Fruit fly (Drosophila melanogaster) whole organism, embryonic: ENCODE data around the gene CG46317.
A peak's percentile ranks its signal among the peaks of the same experiment; 100 is the strongest.

ENCODE experiments used
- B-H1 ChIP-seq: fragments of 200-800 bp; sonication (Bioruptor generic); IDR thresholded peaks from 3 replicates; pipeline ENCODE4 v1.3.6; 2022; ENCODE audit warnings: missing biosample characterization, missing genetic modification characterization
- Bteb2 ChIP-seq: fragments of 200-800 bp; sonication (Bioruptor generic); optimal IDR thresholded peaks from 2 replicates; lab custom pipeline; 2016; ENCODE audit warnings: missing biosample characterization, missing genetic modification characterization
- CG12942 ChIP-seq: fragments of 200-800 bp; sonication (Bioruptor generic); optimal IDR thresholded peaks from 3 replicates; lab custom pipeline; 2016; ENCODE audit warnings: missing biosample characterization, missing genetic modification characterization
- CG13624 ChIP-seq: fragments of 200-800 bp; sonication (Bioruptor generic); optimal IDR thresholded peaks from 2 replicates; lab custom pipeline; 2016; ENCODE audit warnings: missing biosample characterization, missing genetic modification characterization
- CG13894 ChIP-seq: fragments of 200-800 bp; sonication (Bioruptor generic); optimal IDR thresholded peaks from 3 replicates; lab custom pipeline; 2018; ENCODE audit warnings: missing biosample characterization, mild to moderate bottlenecking, missing genetic modification characterization, moderate library complexity
- CG14667 ChIP-seq: fragments of 200-800 bp; sonication (Bioruptor generic); IDR thresholded peaks from 2 replicates; pipeline ENCODE4 v1.3.6; 2022; ENCODE audit warnings: missing biosample characterization, missing genetic modification characterization
- CG15269 ChIP-seq: fragments of 200-800 bp; sonication (Bioruptor generic); optimal IDR thresholded peaks from 2 replicates; lab custom pipeline; 2018; ENCODE audit warnings: missing biosample characterization, mild to moderate bottlenecking, missing genetic modification characterization, moderate library complexity
- CG1647 ChIP-seq: fragments of 200-800 bp; sonication (Bioruptor generic); optimal IDR thresholded peaks from 3 replicates; lab custom pipeline; 2016; ENCODE audit warnings: missing biosample characterization, missing genetic modification characterization
- CG2875 ChIP-seq: fragments of 200-800 bp; sonication (Bioruptor generic); optimal IDR thresholded peaks from 2 replicates; lab custom pipeline; 2017; ENCODE audit warnings: missing biosample characterization, mild to moderate bottlenecking, missing genetic modification characterization, missing genetic modification reagents
- CG2889 ChIP-seq: fragments of 200-800 bp; sonication (Bioruptor generic); IDR thresholded peaks from 3 replicates; pipeline ENCODE4 v1.3.6; 2022; ENCODE audit warnings: missing biosample characterization, missing genetic modification characterization
- CG31441 ChIP-seq: fragments of 200-800 bp; sonication (Bioruptor generic); IDR thresholded peaks from 2 replicates; pipeline ENCODE4 v1.3.6; 2022; ENCODE audit warnings: missing biosample characterization, missing genetic modification characterization
- CG8089 ChIP-seq: fragments of 200-800 bp; sonication (Bioruptor generic); optimal IDR thresholded peaks from 3 replicates; lab custom pipeline; 2016; ENCODE audit warnings: missing biosample characterization, missing genetic modification characterization
- CoRest ChIP-seq: fragments of 200-800 bp; sonication (Bioruptor generic); optimal IDR thresholded peaks from 3 replicates; lab custom pipeline; 2018; ENCODE audit warnings: missing biosample characterization, mild to moderate bottlenecking, missing genetic modification characterization, moderate library complexity
- Dbx ChIP-seq: fragments of 200-800 bp; sonication (Bioruptor generic); IDR thresholded peaks from 3 replicates; pipeline ENCODE4 v1.3.6; 2022; ENCODE audit warnings: missing biosample characterization, missing genetic modification characterization
- Dfd ChIP-seq, 2 experiments: fragments of >200 bp; optimal IDR thresholded peaks; 2 replicates each; lab custom pipeline; 2017; ENCODE audit warnings: missing biosample characterization in 2 of 2, missing genetic modification characterization in 2 of 2
- Dip3 ChIP-seq: fragments of 200-800 bp; sonication (Bioruptor generic); optimal IDR thresholded peaks from 3 replicates; lab custom pipeline; 2016; ENCODE audit warnings: missing biosample characterization, missing genetic modification characterization
- Doc2 ChIP-seq: fragments of 200-800 bp; sonication (Bioruptor generic); IDR thresholded peaks from 2 replicates; pipeline ENCODE4 v1.3.6; 2022; ENCODE audit warnings: missing biosample characterization, missing genetic modification characterization
- E2f2 ChIP-seq: fragments of 200-800 bp; sonication (Bioruptor generic); IDR thresholded peaks from 2 replicates; pipeline ENCODE4 v1.3.6; 2022; ENCODE audit warnings: missing biosample characterization, missing genetic modification characterization
- Ets65A ChIP-seq: fragments of 200-800 bp; sonication (Bioruptor generic); peaks from one replicate; lab custom pipeline; 2016; ENCODE audit warnings: missing biosample characterization, missing genetic modification characterization
- Gsc ChIP-seq: fragments of 200-800 bp; sonication (Bioruptor generic); IDR thresholded peaks from 2 replicates; pipeline ENCODE4 v1.3.6; 2022; ENCODE audit warnings: missing biosample characterization, missing genetic modification characterization
- HLH54F ChIP-seq: fragments of 200-800 bp; sonication (Bioruptor generic); optimal IDR thresholded peaks from 3 replicates; lab custom pipeline; 2016; ENCODE audit warnings: missing biosample characterization, missing genetic modification characterization
- Hey ChIP-seq: fragments of 200-800 bp; sonication (Bioruptor generic); optimal IDR thresholded peaks from 3 replicates; lab custom pipeline; 2018; ENCODE audit warnings: missing biosample characterization, mild to moderate bottlenecking, missing genetic modification characterization
- HmgZ ChIP-seq: fragments of 200-800 bp; sonication (Bioruptor generic); optimal IDR thresholded peaks from 2 replicates; lab custom pipeline; 2018; ENCODE audit warnings: missing biosample characterization, mild to moderate bottlenecking, missing genetic modification characterization
- Lpt ChIP-seq: fragments of >200 bp; optimal IDR thresholded peaks from 2 replicates; lab custom pipeline; 2018; ENCODE audit warnings: missing biosample characterization, missing genetic modification characterization
- MBD-R2 ChIP-seq: fragments of 200-800 bp; sonication (Bioruptor generic); IDR thresholded peaks from 2 replicates; pipeline ENCODE4 v1.3.6; 2022; ENCODE audit warnings: missing biosample characterization, missing genetic modification characterization
- Mad ChIP-seq: fragments of 200-800 bp; sonication (Bioruptor generic); optimal IDR thresholded peaks from 2 replicates; lab custom pipeline; 2016; ENCODE audit warnings: missing biosample characterization, missing genetic modification characterization
- Meics ChIP-seq: fragments of 200-800 bp; sonication (Bioruptor generic); optimal IDR thresholded peaks from 2 replicates; lab custom pipeline; 2017; ENCODE audit warnings: missing biosample characterization, mild to moderate bottlenecking, missing genetic modification characterization
- PHDP ChIP-seq: fragments of 200-800 bp; sonication (Bioruptor generic); optimal IDR thresholded peaks from 3 replicates; lab custom pipeline; 2018; ENCODE audit warnings: missing biosample characterization, mild to moderate bottlenecking, missing genetic modification characterization, moderate library complexity
- Sin3A ChIP-seq: fragments of >200 bp; optimal IDR thresholded peaks from 2 replicates; lab custom pipeline; 2018
- Sox102F ChIP-seq: fragments of 200-800 bp; sonication (Bioruptor generic); optimal IDR thresholded peaks from 2 replicates; lab custom pipeline; 2018; ENCODE audit warnings: missing biosample characterization, mild to moderate bottlenecking, missing genetic modification characterization, moderate library complexity
- cato ChIP-seq: fragments of 200-800 bp; sonication (Bioruptor generic); optimal IDR thresholded peaks from 2 replicates; lab custom pipeline; 2016; ENCODE audit warnings: missing biosample characterization, missing genetic modification characterization, borderline replicate concordance
- caup ChIP-seq: fragments of 200-800 bp; sonication (Bioruptor generic); optimal IDR thresholded peaks from 3 replicates; lab custom pipeline; 2017; ENCODE audit warnings: missing biosample characterization, mild to moderate bottlenecking, missing genetic modification characterization, moderate library complexity; ENCODE audit not compliant: severe bottlenecking
- cg ChIP-seq: fragments of 200-800 bp; sonication (Bioruptor generic); optimal IDR thresholded peaks from 3 replicates; lab custom pipeline; 2019; ENCODE audit warnings: missing biosample characterization, mild to moderate bottlenecking, missing genetic modification characterization, moderate library complexity
- crol ChIP-seq: fragments of 200-800 bp; sonication (Bioruptor generic); IDR thresholded peaks from 2 replicates; pipeline ENCODE4 v1.3.6; 2022; ENCODE audit warnings: missing biosample characterization, missing genetic modification characterization
- danr ChIP-seq: fragments of 200-800 bp; sonication (Bioruptor generic); IDR thresholded peaks from 2 replicates; pipeline ENCODE4 v1.3.6; 2022; ENCODE audit warnings: missing biosample characterization, missing genetic modification characterization
- dm ChIP-seq: fragments of 200-800 bp; sonication (Bioruptor generic); optimal IDR thresholded peaks from 3 replicates; lab custom pipeline; 2016; ENCODE audit warnings: missing biosample characterization, missing genetic modification characterization
- dysf ChIP-seq: fragments of 200-800 bp; sonication (Bioruptor generic); IDR thresholded peaks from 3 replicates; pipeline ENCODE4 v1.3.6; 2022; ENCODE audit warnings: missing biosample characterization, missing genetic modification characterization
- en ChIP-seq: fragments of 200-800 bp; sonication (Bioruptor generic); optimal IDR thresholded peaks from 2 replicates; lab custom pipeline; 2016; ENCODE audit warnings: missing biosample characterization, missing genetic modification characterization
- ewg ChIP-seq: fragments of 200-800 bp; sonication (Bioruptor generic); optimal IDR thresholded peaks from 3 replicates; lab custom pipeline; 2017; ENCODE audit warnings: mild to moderate bottlenecking, missing biosample characterization, missing genetic modification reagents, missing genetic modification characterization
- ftz-f1 ChIP-seq: fragments of 200-800 bp; sonication (Bioruptor generic); optimal IDR thresholded peaks from 2 replicates; lab custom pipeline; 2016; ENCODE audit warnings: missing biosample characterization, missing genetic modification characterization
- gcm ChIP-seq: fragments of 200-800 bp; sonication (Bioruptor generic); optimal IDR thresholded peaks from 2 replicates; lab custom pipeline; 2019; ENCODE audit warnings: missing biosample characterization, mild to moderate bottlenecking, missing genetic modification characterization, moderate library complexity
- inv ChIP-seq: fragments of 200-800 bp; sonication (Bioruptor generic); IDR thresholded peaks from 2 replicates; pipeline ENCODE4 v1.3.6; 2022; ENCODE audit warnings: missing biosample characterization, missing genetic modification characterization; ENCODE audit not compliant: partially characterized antibody
- nau ChIP-seq: fragments of 200-800 bp; sonication (Bioruptor generic); optimal IDR thresholded peaks from 3 replicates; lab custom pipeline; 2017; ENCODE audit warnings: missing biosample characterization, mild to moderate bottlenecking, missing genetic modification characterization, missing genetic modification reagents
- nom ChIP-seq: fragments of 200-800 bp; sonication (Bioruptor generic); optimal IDR thresholded peaks from 2 replicates; lab custom pipeline; 2017; ENCODE audit warnings: missing biosample characterization, missing genetic modification characterization, mild to moderate bottlenecking, moderate library complexity, missing genetic modification reagents
- sc ChIP-seq, 3 experiments: fragments of >200 bp in 2 of 3; fragments of 200-800 bp in 1 of 3; sonication (Bioruptor generic) in 1 of 3; optimal IDR thresholded peaks; 2 replicates in 2 of 3; 3 replicates in 1 of 3; lab custom pipeline; 2017; ENCODE audit warnings: mild to moderate bottlenecking in 1 of 3, missing biosample characterization in 1 of 3, missing genetic modification characterization in 1 of 3, missing genetic modification reagents in 1 of 3
- seq ChIP-seq: fragments of 200-800 bp; sonication (Bioruptor generic); IDR thresholded peaks from 2 replicates; pipeline ENCODE4 v1.3.6; 2022; ENCODE audit warnings: missing biosample characterization, missing genetic modification characterization
- sr ChIP-seq: fragments of 200-800 bp; sonication (Bioruptor generic); IDR thresholded peaks from 3 replicates; pipeline ENCODE4 v1.3.6; 2022; ENCODE audit warnings: missing biosample characterization, missing genetic modification characterization
- tio ChIP-seq: fragments of 200-800 bp; sonication (Bioruptor generic); optimal IDR thresholded peaks from 2 replicates; lab custom pipeline; 2017; ENCODE audit warnings: missing biosample characterization, missing genetic modification characterization, inconsistent platforms
- ttk ChIP-seq: fragments of 200-800 bp; sonication (Bioruptor generic); IDR thresholded peaks from 2 replicates; pipeline ENCODE4 v2.1.2; 2022; ENCODE audit warnings: missing biosample characterization, missing genetic modification characterization
- usp ChIP-seq: fragments of >200 bp; optimal IDR thresholded peaks from 2 replicates; lab custom pipeline; 2017; ENCODE audit warnings: missing biosample characterization, missing genetic modification characterization
- vvl ChIP-seq: fragments of 200-800 bp; sonication (Bioruptor generic); IDR thresholded peaks from 2 replicates; pipeline ENCODE4 v1.3.6; 2022; ENCODE audit warnings: missing biosample characterization, missing genetic modification characterization

The CG46317 gene

dm6 chrX:14218045-14218483, 43.0 kb upstream of the CG46317 start (continued):
- TF ChIP-seq ttk (peak; percentile 77), ftz-f1 (GFP tag; lab: Kevin White, UChicago) (no peak), dm (GFP tag; lab: Kevin White, UChicago) (no peak), danr (GFP tag; lab: Robert Waterston, UW) (peak; percentile 64), MBD-R2 (peak; percentile 61; the same call in 1 of the 2 replicates), Ets65A (GFP tag; lab: Kevin White, UChicago) (peak; percentile 88), CG31441 (GFP tag; lab: Robert Waterston, UW) (peak; percentile 96), CG15269 (tag; lab: Kevin White, UChicago) (peak; percentile 92), inv (GFP tag; lab: Robert Waterston, UW) (no peak), dysf (GFP tag; lab: Robert Waterston, UW) (peak; percentile 93), nau (GFP tag; lab: Kevin White, UChicago) (peak; percentile 81), Doc2 (GFP tag; lab: Robert Waterston, UW) (peak; percentile 54; the same call in 1 of the 2 replicates), Hey (no peak), Gsc (GFP tag; lab: Robert Waterston, UW) (no peak), Meics (GFP tag; lab: Kevin White, UChicago) (peak; percentile 87), HLH54F (peak; percentile 65), PHDP (tag; lab: Kevin White, UChicago) (peak; percentile 93), vvl (GFP tag; lab: Robert Waterston, UW) (peak; percentile 94), Dip3 (GFP tag; lab: Kevin White, UChicago) (peak; percentile 52), crol (peak; percentile 35; the same call in 1 of the 2 replicates), en (GFP tag; lab: Kevin White, UChicago) (peak; percentile 45), CG13894 (tag; lab: Kevin White, UChicago) (peak; percentile 37), Lpt (no peak), CG8089 (GFP tag; lab: Kevin White, UChicago) (peak; percentile 40), cg (GFP tag; lab: Kevin White, UChicago) (no peak), sr (GFP tag; lab: Robert Waterston, UW) (no peak), B-H1 (peak; percentile 85), CG14667 (peak; percentile 81), usp (GFP tag; lab: Kevin White, UChicago) (no peak), HmgZ (tag; lab: Kevin White, UChicago) (peak; percentile 79), Mad (peak; percentile 28), Dfd (GFP tag; optimal IDR thresholded peaks at IDR 0.05; lab: Kevin White, UChicago) (no peak), caup (GFP tag; lab: Kevin White, UChicago) (peak; percentile 85), Sox102F (peak; percentile 92), CoRest (tag; lab: Kevin White, UChicago) (peak; percentile 90), E2f2 (GFP tag; lab: Robert Waterston, UW) (peak; percentile 61), seq (peak; percentile 80), sc (optimal IDR thresholded peaks at IDR 0.05; lab: Kevin White, UChicago) (no peak), sc (GFP tag; optimal IDR thresholded peaks at IDR 0.05; lab: Kevin White, UChicago) (peak; percentile 67), CG2875 (GFP tag; lab: Kevin White, UChicago) (peak; percentile 75), CG13624 (peak; percentile 44), nom (GFP tag; lab: Kevin White, UChicago) (peak; percentile 96), CG1647 (GFP tag; lab: Kevin White, UChicago) (peak; percentile 61), Bteb2 (GFP tag; lab: Kevin White, UChicago) (peak; percentile 82), Dbx (GFP tag; lab: Robert Waterston, UW) (peak; percentile 87), CG2889 (GFP tag; lab: Robert Waterston, UW) (peak; percentile 80), cato (GFP tag; lab: Kevin White, UChicago) (peak; percentile 55), Sin3A (no peak), tio (GFP tag; lab: Kevin White, UChicago) (peak; percentile 78), CG12942 (peak; percentile 72), ewg (GFP tag; lab: Kevin White, UChicago) (peak; percentile 67), gcm (GFP tag; lab: Kevin White, UChicago) (peak; percentile 86)
